Worm (Caenorhabditis elegans) whole organism, early embryonic: ENCODE data around the gene F11G11.5.

Experiments
- B0310.2 ChIP-seq: sonication (generic microtip); optimal IDR thresholded peaks from 2 replicates; lab custom pipeline; 2016; ENCODE audit warnings: mild to moderate bottlenecking, missing genetic modification characterization, missing compliant biosample characterization
- ama-1 ChIP-seq: fragments of 150-350 bp; optimal IDR thresholded peaks from 2 replicates; lab custom pipeline; 2014
- ceh-36 ChIP-seq: sonication (generic microtip); optimal IDR thresholded peaks from 2 replicates; lab custom pipeline; 2016; ENCODE audit warnings: missing genetic modification characterization, inconsistent platforms, missing compliant biosample characterization
- ets-7 ChIP-seq: sonication (generic microtip); optimal IDR thresholded peaks from 2 replicates; lab custom pipeline; 2016; ENCODE audit warnings: missing genotype, missing genetic modification characterization, missing compliant biosample characterization
- flt-1 ChIP-seq: fragments of 200-800 bp; sonication (Bioruptor generic); IDR thresholded peaks from 2 replicates; pipeline ENCODE4 v1.3.6; 2022; ENCODE audit warnings: missing genetic modification characterization, missing compliant biosample characterization
- hmbx-1 ChIP-seq: sonication (generic microtip); optimal IDR thresholded peaks from 2 replicates; lab custom pipeline; 2016; ENCODE audit warnings: mild to moderate bottlenecking, missing genetic modification characterization, missing compliant biosample characterization
- hmg-4 ChIP-seq: fragments of 200-800 bp; sonication (Bioruptor generic); optimal IDR thresholded peaks from 2 replicates; lab custom pipeline; 2018; ENCODE audit warnings: mild to moderate bottlenecking, missing genetic modification characterization, missing compliant biosample characterization
- hnd-1 ChIP-seq: sonication (generic microtip); optimal IDR thresholded peaks from 2 replicates; lab custom pipeline; 2016; ENCODE audit warnings: missing genetic modification characterization, missing compliant biosample characterization
- pes-1 ChIP-seq: fragments of 200-800 bp; sonication (Bioruptor generic); IDR thresholded peaks from 2 replicates; pipeline ENCODE4 v1.3.6; 2022; ENCODE audit warnings: missing genetic modification reagents, missing genetic modification characterization, missing compliant biosample characterization
- scrt-1 ChIP-seq: fragments of 200-800 bp; sonication (Bioruptor generic); IDR thresholded peaks from 2 replicates; pipeline ENCODE4 v1.3.6; 2022; ENCODE audit warnings: missing genetic modification characterization, missing compliant biosample characterization
- tbx-11 ChIP-seq: fragments of 200-800 bp; sonication (Bioruptor generic); IDR thresholded peaks from 2 replicates; pipeline ENCODE4 v1.3.6; 2022; ENCODE audit warnings: missing genetic modification characterization, missing compliant biosample characterization
- tbx-37 ChIP-seq: fragments of 200-800 bp; sonication (Bioruptor generic); conservative IDR thresholded peaks from 2 replicates; pipeline ENCODE4 v1.3.6; 2022; ENCODE audit warnings: missing genetic modification reagents, missing genetic modification characterization, missing compliant biosample characterization

ce11 chrII:4902035-4902434 lies 44.3 kb downstream of the F11G11.5 start, which contains the start of gene R05F9.9:
- TF ChIP-seq ama-1 (no peak), B0310.2 (tag; lab: Kevin White, UChicago) (no peak), tbx-37 (GFP tag; lab: Robert Waterston, UW) (no peak), ceh-36 (tag; lab: Kevin White, UChicago) (no peak), flt-1 (GFP tag; lab: Robert Waterston, UW) (no peak), hnd-1 (tag; lab: Kevin White, UChicago) (no peak), hmg-4 (GFP tag; lab: Kevin White, UChicago) (no peak), scrt-1 (GFP tag; lab: Robert Waterston, UW) (no peak), hmbx-1 (tag; lab: Kevin White, UChicago) (no peak), ets-7 (tag; lab: Kevin White, UChicago) (no peak), pes-1 (GFP tag; lab: Robert Waterston, UW) (no peak), tbx-11 (GFP tag; lab: Robert Waterston, UW) (no peak)
